Worm (Caenorhabditis elegans) whole organism, L1 larva: Measurements from ENCODE around the gene gcy-18.

Experiments
- dpl-1 ChIP-seq, 3 experiments: fragments of 150-350 bp in 2 of 3; sonication (generic microtip) in 1 of 3; optimal IDR thresholded peaks; 2 replicates each; lab custom pipeline; 2014 to 2017; ENCODE audit warnings: missing biosample characterization in 3 of 3, missing genetic modification characterization in 3 of 3, missing genetic modification reagents in 3 of 3
- efl-3 ChIP-seq: fragments of 200-800 bp; sonication (Bioruptor generic); optimal IDR thresholded peaks from 2 replicates; lab custom pipeline; 2018; ENCODE audit warnings: mild to moderate bottlenecking, missing genetic modification characterization, missing compliant biosample characterization
- egl-13 ChIP-seq: sonication (generic microtip); optimal IDR thresholded peaks from 2 replicates; lab custom pipeline; 2016; ENCODE audit warnings: missing genotype, missing genetic modification reagents, missing genetic modification characterization, missing compliant biosample characterization
- fkh-10 ChIP-seq: sonication (generic microtip); optimal IDR thresholded peaks from 2 replicates; lab custom pipeline; 2017; ENCODE audit warnings: missing biosample characterization, missing genetic modification reagents, missing genetic modification characterization
- fos-1 ChIP-seq: fragments of 150-350 bp; optimal IDR thresholded peaks from 2 replicates; lab custom pipeline; 2014; ENCODE audit warnings: missing biosample characterization, missing genetic modification characterization
- lin-14 ChIP-seq: fragments of 200-800 bp; sonication (Bioruptor generic); optimal IDR thresholded peaks from 2 replicates; lab custom pipeline; 2018; ENCODE audit warnings: mild to moderate bottlenecking, missing genetic modification characterization, moderate library complexity, missing compliant biosample characterization
- nhr-237 ChIP-seq: fragments of 150-350 bp; optimal IDR thresholded peaks from 2 replicates; lab custom pipeline; 2014; ENCODE audit warnings: missing biosample characterization, missing genetic modification characterization
- nhr-76 ChIP-seq: sonication (generic microtip); optimal IDR thresholded peaks from 2 replicates; lab custom pipeline; 2017; ENCODE audit warnings: missing biosample characterization, missing genetic modification characterization
- nhr-77 ChIP-seq: fragments of 150-350 bp; optimal IDR thresholded peaks from 2 replicates; lab custom pipeline; 2014; ENCODE audit warnings: missing biosample characterization, missing genetic modification characterization
- tbx-2 ChIP-seq: sonication (generic microtip); optimal IDR thresholded peaks from 2 replicates; lab custom pipeline; 2016; ENCODE audit warnings: missing genetic modification characterization, missing compliant biosample characterization
- unc-130 ChIP-seq: fragments of 150-350 bp; optimal IDR thresholded peaks from 2 replicates; lab custom pipeline; 2017; ENCODE audit warnings: missing biosample characterization, missing genetic modification characterization, inconsistent platforms
- unc-62 ChIP-seq: fragments of 150-350 bp; optimal IDR thresholded peaks from 2 replicates; lab custom pipeline; 2014; ENCODE audit warnings: missing biosample characterization, missing genetic modification reagents, missing genetic modification characterization
- unc-86 ChIP-seq: sonication (generic microtip); optimal IDR thresholded peaks from 2 replicates; lab custom pipeline; 2016; ENCODE audit warnings: missing genetic modification characterization, missing compliant biosample characterization
- ztf-11 ChIP-seq, 2 experiments: sonication (generic microtip); optimal IDR thresholded peaks; 2 replicates each; lab custom pipeline; 2016 to 2017; ENCODE audit warnings: missing genetic modification characterization in 2 of 2, missing biosample characterization in 1 of 2, missing compliant biosample characterization in 1 of 2

ce11 chrIV:12835363-12835762 is 24.5 kb upstream of the gcy-18 start:
- no peak for TF ChIP-seq dpl-1 (GFP tag; optimal IDR thresholded peaks at IDR 0.05; lab: Kevin White, UChicago)
- no peak for TF ChIP-seq ztf-11 (tag; optimal IDR thresholded peaks at IDR 0.05; lab: Kevin White, UChicago)
- no peak for TF ChIP-seq fkh-10
- TF ChIP-seq egl-13 (tag; lab: Kevin White, UChicago), result no peak
- no peak for TF ChIP-seq tbx-2
- no peak for TF ChIP-seq nhr-237 (tag; lab: Kevin White, UChicago)
- no peak for TF ChIP-seq unc-130 (tag; lab: Kevin White, UChicago)
- TF ChIP-seq unc-62 (GFP tag; lab: Kevin White, UChicago), result no peak
- TF ChIP-seq fos-1 (tag; lab: Kevin White, UChicago), result no peak
- TF ChIP-seq lin-14 (GFP tag; lab: Kevin White, UChicago), result no peak
- TF ChIP-seq unc-86 (tag; lab: Kevin White, UChicago), result no peak
- no peak for TF ChIP-seq nhr-77 (tag; lab: Kevin White, UChicago)
- TF ChIP-seq efl-3 (GFP tag; lab: Kevin White, UChicago), result no peak
- TF ChIP-seq nhr-76, result no peak
